Worm (Caenorhabditis elegans) whole organism, young adult: Measurements from ENCODE around the gene sodh-2.

Experiments
- B0019.2 ChIP-seq: fragments of 200-800 bp; sonication (Bioruptor generic); conservative IDR thresholded peaks from 2 replicates; pipeline ENCODE4 v1.3.6; 2022; ENCODE audit warnings: missing genetic modification reagents, missing genetic modification characterization, missing compliant biosample characterization
- B0261.1 ChIP-seq: sonication (generic microtip); optimal IDR thresholded peaks from 2 replicates; lab custom pipeline; 2016; ENCODE audit warnings: mild to moderate bottlenecking, missing genetic modification characterization, moderate library complexity, missing compliant biosample characterization
- F10E7.11 ChIP-seq: sonication (generic microtip); optimal IDR thresholded peaks from 2 replicates; lab custom pipeline; 2017; ENCODE audit warnings: mild to moderate bottlenecking, missing genetic modification characterization, moderate library complexity, missing compliant biosample characterization
- F22D6.2 ChIP-seq: sonication (generic microtip); optimal IDR thresholded peaks from 2 replicates; lab custom pipeline; 2016; ENCODE audit warnings: mild to moderate bottlenecking, missing genetic modification characterization, missing compliant biosample characterization
- F55B11.4 ChIP-seq: sonication (generic microtip); optimal IDR thresholded peaks from 2 replicates; lab custom pipeline; 2016; ENCODE audit warnings: missing compliant biosample characterization, missing genetic modification characterization, borderline replicate concordance; ENCODE audit not compliant: insufficient read depth
- Y79H2A.3 ChIP-seq: fragments of 200-800 bp; sonication (Bioruptor generic); conservative IDR thresholded peaks from 2 replicates; pipeline ENCODE4 v1.3.6; 2022; ENCODE audit warnings: missing genetic modification reagents, missing genetic modification characterization, missing compliant biosample characterization
- Y95B8A.8 ChIP-seq: fragments of 200-800 bp; sonication (Bioruptor generic); IDR thresholded peaks from 2 replicates; pipeline ENCODE4 v1.3.6; 2022; ENCODE audit warnings: missing genetic modification reagents, missing genetic modification characterization, missing compliant biosample characterization
- bed-2 ChIP-seq: fragments of 200-800 bp; sonication (Bioruptor generic); IDR thresholded peaks from 2 replicates; pipeline ENCODE4 v1.3.6; 2022; ENCODE audit warnings: missing genetic modification reagents, missing genetic modification characterization, missing compliant biosample characterization
- ceh-79 ChIP-seq: sonication (generic microtip); optimal IDR thresholded peaks from 2 replicates; lab custom pipeline; 2017; ENCODE audit warnings: mild to moderate bottlenecking, missing genetic modification characterization, missing compliant biosample characterization
- dox-1 ChIP-seq: fragments of 200-800 bp; sonication (Bioruptor generic); IDR thresholded peaks from 2 replicates; pipeline ENCODE4 v1.3.6; 2022; ENCODE audit warnings: missing genetic modification reagents, missing genetic modification characterization, missing compliant biosample characterization
- ets-4 ChIP-seq: fragments of 200-800 bp; sonication (Bioruptor generic); optimal IDR thresholded peaks from 2 replicates; lab custom pipeline; 2018; ENCODE audit warnings: mild to moderate bottlenecking, missing genetic modification characterization, missing compliant biosample characterization
- fkh-3 ChIP-seq: sonication (generic microtip); optimal IDR thresholded peaks from 2 replicates; lab custom pipeline; 2016; ENCODE audit warnings: mild to moderate bottlenecking, missing genetic modification characterization, missing compliant biosample characterization
- hlh-26 ChIP-seq: fragments of 200-800 bp; sonication (Bioruptor generic); conservative IDR thresholded peaks from 2 replicates; pipeline ENCODE4 v1.3.6; 2022; ENCODE audit warnings: missing genetic modification reagents, missing genetic modification characterization, missing compliant biosample characterization
- hmg-1.2 ChIP-seq: fragments of 200-800 bp; sonication (Bioruptor generic); IDR thresholded peaks from 2 replicates; pipeline ENCODE4 v1.3.6; 2022; ENCODE audit warnings: missing genetic modification reagents, missing genetic modification characterization, missing compliant biosample characterization
- let-526 ChIP-seq: fragments of 200-800 bp; sonication (Bioruptor generic); IDR thresholded peaks from 2 replicates; pipeline ENCODE4 v1.3.6; 2022; ENCODE audit warnings: missing genetic modification reagents, missing genetic modification characterization, missing compliant biosample characterization
- lin-26 ChIP-seq: fragments of 200-800 bp; sonication (Bioruptor generic); IDR thresholded peaks from 2 replicates; pipeline ENCODE4 v1.3.6; 2022; ENCODE audit warnings: missing genetic modification reagents, missing genetic modification characterization, missing compliant biosample characterization
- lin-54 ChIP-seq: fragments of 200-800 bp; sonication (Bioruptor generic); optimal IDR thresholded peaks from 2 replicates; lab custom pipeline; 2018; ENCODE audit warnings: mild to moderate bottlenecking, missing genetic modification characterization, missing compliant biosample characterization
- lsy-27 ChIP-seq: sonication (generic microtip); optimal IDR thresholded peaks from 2 replicates; lab custom pipeline; 2017; ENCODE audit warnings: missing genetic modification characterization, mild to moderate bottlenecking, missing compliant biosample characterization, antibody characterized with exemption, missing genotype, borderline replicate concordance; ENCODE audit not compliant: insufficient read depth
- madf-6 ChIP-seq: fragments of 200-800 bp; sonication (Bioruptor generic); IDR thresholded peaks from 2 replicates; pipeline ENCODE4 v1.3.6; 2022; ENCODE audit warnings: missing genetic modification reagents, missing genetic modification characterization, missing compliant biosample characterization
- madf-8 ChIP-seq: fragments of 200-800 bp; sonication (Bioruptor generic); conservative IDR thresholded peaks from 2 replicates; pipeline ENCODE4 v1.3.6; 2022; ENCODE audit warnings: missing genetic modification reagents, missing genetic modification characterization, missing compliant biosample characterization
- mcd-1 ChIP-seq: fragments of 200-800 bp; sonication (Bioruptor generic); IDR thresholded peaks from 2 replicates; pipeline ENCODE4 v1.3.6; 2022; ENCODE audit warnings: missing genetic modification reagents, missing genetic modification characterization, missing compliant biosample characterization
- nfyb-1 ChIP-seq: fragments of 200-800 bp; sonication (Bioruptor generic); IDR thresholded peaks from 2 replicates; pipeline ENCODE4 v1.3.6; 2022; ENCODE audit warnings: missing genetic modification reagents, missing genetic modification characterization, missing compliant biosample characterization
- nhr-120 ChIP-seq: fragments of 200-800 bp; sonication (Bioruptor generic); IDR thresholded peaks from 2 replicates; pipeline ENCODE4 v1.3.6; 2022; ENCODE audit warnings: missing genetic modification characterization, missing compliant biosample characterization
- nhr-80 ChIP-seq: sonication (generic microtip); optimal IDR thresholded peaks from 2 replicates; lab custom pipeline; 2016; ENCODE audit warnings: missing genetic modification characterization, missing compliant biosample characterization
- pha-4 ChIP-seq: fragments of 150-350 bp; sonication (generic microtip); optimal IDR thresholded peaks from 2 replicates; lab custom pipeline; 2014; ENCODE audit warnings: missing biosample characterization, missing genetic modification reagents, missing genetic modification characterization
- rpc-1 ChIP-seq, 2 experiments: fragments of 150-350 bp in 1 of 2; sonication (generic microtip) in 1 of 2; optimal IDR thresholded peaks; 2 replicates each; lab custom pipeline; 2014 to 2018; ENCODE audit warnings: missing biosample characterization in 1 of 2, missing genetic modification characterization in 1 of 2, missing genetic modification reagents in 1 of 2, missing genotype in 1 of 2
- sea-2 ChIP-seq: fragments of 200-800 bp; sonication (Bioruptor generic); IDR thresholded peaks from 2 replicates; pipeline ENCODE4 v1.3.6; 2022; ENCODE audit warnings: missing genetic modification characterization, missing compliant biosample characterization
- unc-130 ChIP-seq: sonication (generic microtip); optimal IDR thresholded peaks from 2 replicates; lab custom pipeline; 2016; ENCODE audit warnings: missing genetic modification reagents, missing genetic modification characterization, missing compliant biosample characterization
- zim-3 ChIP-seq: sonication (generic microtip); optimal IDR thresholded peaks from 2 replicates; lab custom pipeline; 2017; ENCODE audit warnings: mild to moderate bottlenecking, missing genetic modification characterization, moderate library complexity, missing compliant biosample characterization
- ztf-18 ChIP-seq: sonication (generic microtip); optimal IDR thresholded peaks from 2 replicates; lab custom pipeline; 2016; ENCODE audit warnings: missing genotype, mild to moderate bottlenecking, missing genetic modification characterization, missing compliant biosample characterization
- ztf-6 ChIP-seq: fragments of 200-800 bp; sonication (Bioruptor generic); IDR thresholded peaks from 2 replicates; pipeline ENCODE4 v1.3.6; 2022; ENCODE audit warnings: missing genetic modification reagents, missing genetic modification characterization, missing compliant biosample characterization

The sodh-2 gene

ce11 chrV:11885087-11885486 lies 6.0 kb downstream of the sodh-2 start:
- TF ChIP-seq ets-4 (GFP tag; lab: Kevin White, UChicago) (no peak), B0261.1 (tag; lab: Kevin White, UChicago) (no peak), madf-8 (GFP tag; lab: Robert Waterston, UW) (no peak), let-526 (GFP tag; lab: Robert Waterston, UW) (no peak), nhr-80 (tag; lab: Kevin White, UChicago) (peak; percentile 75), pha-4 (tag; lab: Kevin White, UChicago) (peak; percentile 33)

- TF ChIP-seq lsy-27 = no peak
Measured at ce11 chrV:11883215-11883614, 7.8 kb downstream of the sodh-2 start.

- TF ChIP-seq Y79H2A.3 (GFP tag; lab: Robert Waterston, UW) = no peak
- TF ChIP-seq madf-6 (GFP tag; lab: Robert Waterston, UW) = no peak
- TF ChIP-seq nhr-120 (GFP tag; lab: Robert Waterston, UW) = no peak
- TF ChIP-seq F22D6.2 (tag; lab: Kevin White, UChicago) = no peak
- no peak for TF ChIP-seq F55B11.4 (tag; lab: Kevin White, UChicago)
- no peak for TF ChIP-seq zim-3 (tag; lab: Kevin White, UChicago)
- no peak for TF ChIP-seq lin-26 (GFP tag; lab: Robert Waterston, UW)
Measured at ce11 chrV:11879732-11880131, 11.3 kb downstream of the sodh-2 start, which contains the start of gene sulp-5. Gene sulp-5, plus strand, starts transcription at chrV:11880032.

ce11 chrV:11876657-11877056 lies 14.4 kb downstream of the sodh-2 start:
- no peak for TF ChIP-seq Y95B8A.8 (GFP tag; lab: Robert Waterston, UW)

ce11 chrV:11875060-11875459 lies 16.0 kb downstream of the sodh-2 start, which contains the start of gene sulp-4:
Gene sulp-4, plus strand, starts transcription at chrV:11875360.
- TF ChIP-seq hlh-26 (GFP tag; lab: Robert Waterston, UW) = no peak
- no peak for TF ChIP-seq lsy-27
- no peak for TF ChIP-seq bed-2 (GFP tag; lab: Robert Waterston, UW)
- no peak for TF ChIP-seq hmg-1.2 (GFP tag; lab: Robert Waterston, UW)
- no peak for TF ChIP-seq ceh-79 (tag; lab: Kevin White, UChicago)
- TF ChIP-seq ets-4 (GFP tag; lab: Kevin White, UChicago) = no peak
- no peak for TF ChIP-seq sea-2 (GFP tag; lab: Robert Waterston, UW)
- no peak for TF ChIP-seq nfyb-1 (GFP tag; lab: Robert Waterston, UW)
- TF ChIP-seq mcd-1 (GFP tag; lab: Robert Waterston, UW) = no peak
- no peak for TF ChIP-seq lin-54
- TF ChIP-seq dox-1 = no peak
- TF ChIP-seq rpc-1 (optimal IDR thresholded peaks at IDR 0.05; lab: Kevin White, UChicago) = no peak
- no peak for TF ChIP-seq rpc-1 (tag; optimal IDR thresholded peaks at IDR 0.05; lab: Kevin White, UChicago)
- TF ChIP-seq ztf-18 = no peak
- no peak for TF ChIP-seq F10E7.11 (tag; lab: Kevin White, UChicago)
- TF ChIP-seq unc-130 (GFP tag; lab: Kevin White, UChicago) = no peak
- no peak for TF ChIP-seq fkh-3
- TF ChIP-seq nhr-120 (GFP tag; lab: Robert Waterston, UW) = no peak
- TF ChIP-seq B0019.2 (GFP tag; lab: Robert Waterston, UW) = no peak
- TF ChIP-seq ztf-6 (GFP tag; lab: Robert Waterston, UW) = no peak
